Worm (Caenorhabditis elegans): ENCODE results near the gene trr-1.

Gene trr-1

ce11 chrII:11645383-11645782 is 30.3 kb downstream of the trr-1 start:
- TF ChIP-seq hlh-11 (tag; optimal IDR thresholded peaks at IDR 0.05) (peak; percentile 16), F26F4.8 (GFP tag; conservative IDR thresholded peaks at IDR 0.05) (no peak), nhr-48 (tag; optimal IDR thresholded peaks at IDR 0.05) (peak; percentile 23), unc-62 (GFP tag; optimal IDR thresholded peaks at IDR 0.05 in 1 of 2) (peak in 1 of 2 experiments; percentile 53), unc-62 (tag; optimal IDR thresholded peaks at IDR 0.05) (no peak)

ce11 chrII:11644535-11644934 is 31.2 kb downstream of the trr-1 start:
- peak; percentile 6 for TF ChIP-seq hlh-30 (tag; optimal IDR thresholded peaks at IDR 0.05; ENCODE audit: insufficient read depth)
- peak in 1 of 2 experiments; percentile 77 for TF ChIP-seq unc-62 (GFP tag; optimal IDR thresholded peaks at IDR 0.05 in 1 of 2)
- no peak for TF ChIP-seq unc-62 (tag; optimal IDR thresholded peaks at IDR 0.05)
- TF ChIP-seq mdl-1 (tag; optimal IDR thresholded peaks at IDR 0.05) = peak in 1 of 2 experiments; percentile 1
- no peak for TF ChIP-seq F37D6.2 (tag; optimal IDR thresholded peaks at IDR 0.05)

- TF ChIP-seq zfp-2 (tag; optimal IDR thresholded peaks at IDR 0.05) (no peak), fkh-10 (GFP tag; optimal IDR thresholded peaks at IDR 0.05) (no peak), ZK546.5 (tag; optimal IDR thresholded peaks at IDR 0.05) (no peak), lin-1 (GFP tag; IDR thresholded peaks at IDR 0.05) (no peak), unc-62 (GFP tag; optimal IDR thresholded peaks at IDR 0.05 in 1 of 2) (no peak), unc-62 (tag; optimal IDR thresholded peaks at IDR 0.05) (no peak), mes-2 (tag; optimal IDR thresholded peaks at IDR 0.05; ENCODE audit: poor library complexity, severe bottlenecking) (no peak), ama-1 (optimal IDR thresholded peaks at IDR 0.05) (no peak), daf-12 (tag; optimal IDR thresholded peaks at IDR 0.05) (no peak), nhr-237 (tag; optimal IDR thresholded peaks at IDR 0.05) (no peak), nhr-41 (GFP tag; IDR thresholded peaks at IDR 0.05) (no peak), madf-5 (GFP tag; IDR thresholded peaks at IDR 0.05) (no peak), dve-1 (tag; optimal IDR thresholded peaks at IDR 0.05; ENCODE audit: insufficient read depth) (no peak), nhr-102 (tag; optimal IDR thresholded peaks at IDR 0.05) (no peak)
Measured at ce11 chrII:11642736-11643135, 33.0 kb downstream of the trr-1 start.

ce11 chrII:11642025-11642424 is 33.7 kb downstream of the trr-1 start:
- TF ChIP-seq gei-8 (GFP tag; optimal IDR thresholded peaks at IDR 0.05) (peak; percentile 16), ama-1 (optimal IDR thresholded peaks at IDR 0.05) (no peak), spr-1 (tag; optimal IDR thresholded peaks at IDR 0.05) (no peak), spr-3 (GFP tag; optimal IDR thresholded peaks at IDR 0.05) (no peak), mdl-1 (tag; optimal IDR thresholded peaks at IDR 0.05) (peak in 1 of 2 experiments; percentile 62), nhr-28 (tag; optimal IDR thresholded peaks at IDR 0.05) (peak; percentile 59), unc-62 (GFP tag; optimal IDR thresholded peaks at IDR 0.05 in 1 of 2) (peak in 1 of 2 experiments; percentile 27), unc-62 (tag; optimal IDR thresholded peaks at IDR 0.05) (no peak), hlh-30 (tag; optimal IDR thresholded peaks at IDR 0.05; ENCODE audit: insufficient read depth) (peak; percentile 5), hlh-11 (tag; optimal IDR thresholded peaks at IDR 0.05) (peak; percentile 66), aly-2 (tag; optimal IDR thresholded peaks at IDR 0.05) (no peak), Y75B8A.6 (GFP tag; IDR thresholded peaks at IDR 0.05) (no peak), daf-8 (GFP tag; IDR thresholded peaks at IDR 0.05) (no peak), nhr-11 (tag; optimal IDR thresholded peaks at IDR 0.05) (no peak), aha-1 (tag) (peak; percentile 2), nhr-48 (tag; optimal IDR thresholded peaks at IDR 0.05) (peak; percentile 25), mxl-2 (GFP tag; conservative IDR thresholded peaks at IDR 0.05) (no peak), mxl-3 (GFP tag; optimal IDR thresholded peaks at IDR 0.05) (peak; percentile 53), lsy-2 (tag; optimal IDR thresholded peaks at IDR 0.05) (peak in 1 of 2 experiments; percentile 16), pqm-1 (tag; optimal IDR thresholded peaks at IDR 0.05) (no peak), tra-1 (GFP tag; IDR thresholded peaks at IDR 0.05) (0 out of 2 replicates have a peak, but pooled peaks have one; percentile 5)

ce11 chrII:11637817-11638216 is 37.9 kb downstream of the trr-1 start:
- TF ChIP-seq lin-38 (GFP tag; IDR thresholded peaks at IDR 0.05) (peak; percentile 41), nhr-102 (tag; optimal IDR thresholded peaks at IDR 0.05) (peak; percentile 24), lim-7 (GFP tag; IDR thresholded peaks at IDR 0.05) (no peak), mes-2 (tag; optimal IDR thresholded peaks at IDR 0.05; ENCODE audit: poor library complexity, severe bottlenecking) (peak; percentile 2), T26A8.4 (GFP tag; IDR thresholded peaks at IDR 0.05) (0 out of 2 replicates have a peak, but pooled peaks have one; percentile 52), F37D6.2 (tag; optimal IDR thresholded peaks at IDR 0.05) (peak; percentile 0), zip-11 (GFP tag; IDR thresholded peaks at IDR 0.05) (no peak)

Measured in whole organism, L4 larva.